Worm (Caenorhabditis elegans): Measurements from ENCODE around the gene F38A5.22.
"Not testable (repeated sequence)": the region's sequence is repeated elsewhere in the genome, so short reads cannot be mapped to it uniquely, and the experiment has no call there.

F38A5.22 gene

ce11 chrIV:6591010-6591746, 4.6 kb downstream of the F38A5.22 start, which contains the start of the genes nspb-1 and nspb-2:
nspb-1 (minus strand) TSS chrIV:6591110.
nspb-2 (plus strand) TSS chrIV:6591696.
- TF ChIP-seq unc-62 (GFP tag; optimal IDR thresholded peaks at IDR 0.05); ztf-4 (tag; optimal IDR thresholded peaks at IDR 0.05); aly-2 (tag; optimal IDR thresholded peaks at IDR 0.05): not testable (repeated sequence)

- TF ChIP-seq fos-1 (tag; optimal IDR thresholded peaks at IDR 0.05) (peak; percentile 93), sma-9 (GFP tag; optimal IDR thresholded peaks at IDR 0.05) (peak; percentile 25), sma-9 (tag; optimal IDR thresholded peaks at IDR 0.05) (no peak), F13H6.1 (tag; optimal IDR thresholded peaks at IDR 0.05) (no peak)
Observed at ce11 chrIV:6590029-6590428, 5.7 kb downstream of the F38A5.22 start, which contains the start of the genes lec-11 and irld-7. lec-11 (minus strand) TSS chrIV:6590154. irld-7 (plus strand) TSS chrIV:6590360.

ce11 chrIV:6588080-6588613, 7.6 kb downstream of the F38A5.22 start:
- no peak for TF ChIP-seq nhr-25 (tag; optimal IDR thresholded peaks at IDR 0.05)
- no peak for TF ChIP-seq dmd-4 (tag; optimal IDR thresholded peaks at IDR 0.05)

ce11 chrIV:6585397-6585921, 10.3 kb downstream of the F38A5.22 start, which contains the start of the genes F38A5.2 and dnj-11:
F38A5.2 (minus strand) TSS chrIV:6585400.
dnj-11 (plus strand) TSS chrIV:6585871.
- TF ChIP-seq ceh-82 (tag; optimal IDR thresholded peaks at IDR 0.05) (no peak), nhr-237 (tag; optimal IDR thresholded peaks at IDR 0.05) (no peak), peb-1 (tag; optimal IDR thresholded peaks at IDR 0.05) (no peak), dmd-4 (tag; optimal IDR thresholded peaks at IDR 0.05) (no peak), mbf-1 (tag; optimal IDR thresholded peaks at IDR 0.05) (no peak), gmeb-1 (tag; optimal IDR thresholded peaks at IDR 0.05) (peak; percentile 77), R02D3.7 (tag; optimal IDR thresholded peaks at IDR 0.05) (peak; percentile 7), zag-1 (tag; optimal IDR thresholded peaks at IDR 0.05) (peak; percentile 37), skn-1 (tag; optimal IDR thresholded peaks at IDR 0.05) (no peak), nhr-11 (tag; optimal IDR thresholded peaks at IDR 0.05) (no peak), nhr-23 (tag; optimal IDR thresholded peaks at IDR 0.05) (no peak), lin-39 (tag; optimal IDR thresholded peaks at IDR 0.05) (no peak), sma-3 (GFP tag; optimal IDR thresholded peaks at IDR 0.05) (peak; percentile 81), fos-1 (tag; optimal IDR thresholded peaks at IDR 0.05) (peak; percentile 72), lin-13 (GFP tag; optimal IDR thresholded peaks at IDR 0.05) (peak; percentile 83), ztf-11 (tag; optimal IDR thresholded peaks at IDR 0.05) (no peak), unc-55 (GFP tag; optimal IDR thresholded peaks at IDR 0.05) (peak; percentile 97), nhr-6 (tag; optimal IDR thresholded peaks at IDR 0.05) (no peak), F13H6.1 (tag; optimal IDR thresholded peaks at IDR 0.05) (peak; percentile 74), ztf-1 (GFP tag; conservative IDR thresholded peaks at IDR 0.05) (no peak), sem-4 (tag; optimal IDR thresholded peaks at IDR 0.05) (peak; percentile 50), mdl-1 (tag; optimal IDR thresholded peaks at IDR 0.05) (no peak), ama-1 (optimal IDR thresholded peaks at IDR 0.05) (peak; percentile 42), blmp-1 (tag; optimal IDR thresholded peaks at IDR 0.05; ENCODE audit: insufficient read depth) (peak; percentile 16), aly-2 (tag; optimal IDR thresholded peaks at IDR 0.05) (no peak), egl-27 (tag; optimal IDR thresholded peaks at IDR 0.05) (peak; percentile 69), nhr-12 (tag; optimal IDR thresholded peaks at IDR 0.05) (no peak), lsy-2 (tag; optimal IDR thresholded peaks at IDR 0.05) (peak; percentile 64 to 90), lin-11 (tag; optimal IDR thresholded peaks at IDR 0.05) (peak; percentile 83), unc-39 (tag; optimal IDR thresholded peaks at IDR 0.05) (no peak), Y55F3AM.14 (GFP tag; optimal IDR thresholded peaks at IDR 0.05) (no peak), snpc-4 (tag; optimal IDR thresholded peaks at IDR 0.05) (peak; percentile 50), nhr-21 (tag; optimal IDR thresholded peaks at IDR 0.05) (peak; percentile 76), ztf-4 (tag; optimal IDR thresholded peaks at IDR 0.05) (peak; percentile 47), sma-9 (GFP tag; optimal IDR thresholded peaks at IDR 0.05) (peak; percentile 88), sma-9 (tag; optimal IDR thresholded peaks at IDR 0.05) (no peak), crh-2 (tag; optimal IDR thresholded peaks at IDR 0.05) (peak; percentile 87), nhr-129 (tag; optimal IDR thresholded peaks at IDR 0.05) (peak; percentile 87), C34F6.9 (tag; optimal IDR thresholded peaks at IDR 0.05) (peak; percentile 93), mab-5 (tag; optimal IDR thresholded peaks at IDR 0.05) (peak; percentile 38), ZK546.5 (tag; optimal IDR thresholded peaks at IDR 0.05) (no peak), ceh-16 (tag; optimal IDR thresholded peaks at IDR 0.05) (peak; percentile 66)

All from whole organism, L2 larva.